Fruit fly (Drosophila melanogaster) whole organism, embryonic: Measurements from ENCODE around the gene Ask1.

ENCODE experiments used
- Atf-2 ChIP-seq: fragments of 200-800 bp; sonication (Bioruptor generic); optimal IDR thresholded peaks from 2 replicates; lab custom pipeline; 2016; ENCODE audit warnings: missing biosample characterization, missing genetic modification characterization
- Bgb ChIP-seq: fragments of 200-800 bp; sonication (Bioruptor generic); IDR thresholded peaks from 2 replicates; pipeline ENCODE4 v1.3.6; 2022; ENCODE audit warnings: missing biosample characterization, missing genetic modification characterization; ENCODE audit not compliant: partially characterized antibody
- CG10366 ChIP-seq: fragments of 200-800 bp; sonication (Bioruptor generic); IDR thresholded peaks from 2 replicates; pipeline ENCODE4 v1.3.6; 2022; ENCODE audit warnings: missing biosample characterization, missing genetic modification characterization
- CG10462 ChIP-seq: fragments of 200-800 bp; sonication (Bioruptor generic); optimal IDR thresholded peaks from 2 replicates; lab custom pipeline; 2016; ENCODE audit warnings: missing biosample characterization, missing genetic modification characterization
- CG10543 ChIP-seq: fragments of 200-800 bp; sonication (Bioruptor generic); optimal IDR thresholded peaks from 3 replicates; lab custom pipeline; 2017; ENCODE audit warnings: missing biosample characterization, mild to moderate bottlenecking, missing genetic modification characterization, moderate library complexity
- CG12299 ChIP-seq: fragments of 200-800 bp; sonication (Bioruptor generic); optimal IDR thresholded peaks from 2 replicates; lab custom pipeline; 2018; ENCODE audit warnings: missing biosample characterization, mild to moderate bottlenecking, missing genetic modification characterization
- CG1233 ChIP-seq: fragments of 200-800 bp; sonication (Bioruptor generic); optimal IDR thresholded peaks from 4 replicates; lab custom pipeline; 2018; ENCODE audit warnings: missing biosample characterization, mild to moderate bottlenecking, missing genetic modification characterization
- CG13424 ChIP-seq: fragments of 200-800 bp; sonication (Bioruptor generic); optimal IDR thresholded peaks from 2 replicates; lab custom pipeline; 2019; ENCODE audit warnings: missing biosample characterization, mild to moderate bottlenecking, missing genetic modification characterization, moderate library complexity
- CG14050 ChIP-seq: fragments of 200-800 bp; sonication (Bioruptor generic); IDR thresholded peaks from 3 replicates; pipeline ENCODE4 v1.3.6; 2022; ENCODE audit warnings: missing biosample characterization, missing genetic modification characterization
- CG15011 ChIP-seq: fragments of 200-800 bp; sonication (Bioruptor generic); optimal IDR thresholded peaks from 3 replicates; lab custom pipeline; 2018; ENCODE audit warnings: missing biosample characterization, mild to moderate bottlenecking, missing genetic modification characterization
- CG15514 ChIP-seq: fragments of 200-800 bp; sonication (Bioruptor generic); optimal IDR thresholded peaks from 3 replicates; lab custom pipeline; 2017; ENCODE audit warnings: missing biosample characterization, missing genetic modification characterization, mild to moderate bottlenecking, moderate library complexity, missing genetic modification reagents
- CG15696 ChIP-seq: fragments of 200-800 bp; sonication (Bioruptor generic); optimal IDR thresholded peaks from 2 replicates; lab custom pipeline; 2019; ENCODE audit warnings: missing biosample characterization, mild to moderate bottlenecking, missing genetic modification characterization, moderate library complexity
- CG2120 ChIP-seq: fragments of 200-800 bp; sonication (Bioruptor generic); optimal IDR thresholded peaks from 3 replicates; lab custom pipeline; 2016; ENCODE audit warnings: missing biosample characterization, missing genetic modification characterization
- CG31224 ChIP-seq: fragments of 200-800 bp; sonication (Bioruptor generic); IDR thresholded peaks from 2 replicates; pipeline ENCODE4 v1.3.6; 2022; ENCODE audit warnings: missing biosample characterization, missing genetic modification characterization
- CG34224 ChIP-seq: fragments of 200-800 bp; sonication (Bioruptor generic); IDR thresholded peaks from 3 replicates; pipeline ENCODE4 v1.3.6; 2022; ENCODE audit warnings: missing biosample characterization, missing genetic modification characterization; ENCODE audit not compliant: partially characterized antibody
- CG6813 ChIP-seq: fragments of 200-800 bp; sonication (Bioruptor generic); optimal IDR thresholded peaks from 2 replicates; lab custom pipeline; 2017; ENCODE audit warnings: missing biosample characterization, missing genetic modification characterization, mild to moderate bottlenecking, moderate library complexity, missing genetic modification reagents
- CG6854 ChIP-seq: fragments of 200-800 bp; sonication (Bioruptor generic); optimal IDR thresholded peaks from 3 replicates; lab custom pipeline; 2017; ENCODE audit warnings: missing biosample characterization, mild to moderate bottlenecking, missing genetic modification characterization
- CG8924 ChIP-seq: fragments of 200-800 bp; optimal IDR thresholded peaks from 3 replicates; lab custom pipeline; 2019; ENCODE audit warnings: missing biosample characterization, mild to moderate bottlenecking, missing genetic modification characterization, moderate library complexity
- CG9817 ChIP-seq: fragments of 200-800 bp; sonication (Bioruptor generic); optimal IDR thresholded peaks from 2 replicates; lab custom pipeline; 2018; ENCODE audit warnings: missing biosample characterization, mild to moderate bottlenecking, missing genetic modification characterization, moderate library complexity
- CrebB ChIP-seq: fragments of 200-800 bp; sonication (Bioruptor generic); optimal IDR thresholded peaks from 3 replicates; lab custom pipeline; 2018; ENCODE audit warnings: missing biosample characterization, mild to moderate bottlenecking, missing genetic modification characterization
- Hmx ChIP-seq: fragments of 200-800 bp; sonication (Bioruptor generic); optimal IDR thresholded peaks from 2 replicates; lab custom pipeline; 2016; ENCODE audit warnings: missing biosample characterization, missing genetic modification characterization
- Jarid2 ChIP-seq: fragments of 200-800 bp; sonication (Bioruptor generic); optimal IDR thresholded peaks from 3 replicates; lab custom pipeline; 2017; ENCODE audit warnings: mild to moderate bottlenecking, missing biosample characterization, missing genetic modification reagents, missing genetic modification characterization
- Max ChIP-seq: fragments of 200-800 bp; sonication (Bioruptor generic); optimal IDR thresholded peaks from 2 replicates; lab custom pipeline; 2016; ENCODE audit warnings: missing biosample characterization, mild to moderate bottlenecking, missing genetic modification characterization
- Opbp ChIP-seq: fragments of 200-800 bp; sonication (Bioruptor generic); IDR thresholded peaks from 3 replicates; pipeline ENCODE4 v1.3.6; 2022; ENCODE audit warnings: missing biosample characterization, missing genetic modification characterization; ENCODE audit not compliant: partially characterized antibody
- Optix ChIP-seq: fragments of 200-800 bp; sonication (Bioruptor generic); IDR thresholded peaks from 3 replicates; pipeline ENCODE4 v1.3.6; 2022; ENCODE audit warnings: missing biosample characterization, missing genetic modification characterization
- Ptx1 ChIP-seq: fragments of 200-800 bp; sonication (Bioruptor generic); IDR thresholded peaks from 2 replicates; pipeline ENCODE4 v1.3.6; 2022; ENCODE audit warnings: missing biosample characterization, missing genetic modification characterization
- Taf1 ChIP-seq: fragments of 200-800 bp; sonication (Bioruptor generic); IDR thresholded peaks from 2 replicates; pipeline ENCODE4 v1.3.6; 2022; ENCODE audit warnings: missing biosample characterization, missing genetic modification characterization
- YL-1 ChIP-seq: fragments of 200-800 bp; sonication (Bioruptor generic); optimal IDR thresholded peaks from 3 replicates; lab custom pipeline; 2017; ENCODE audit warnings: missing biosample characterization, mild to moderate bottlenecking, missing genetic modification characterization
- az2 ChIP-seq: fragments of 200-800 bp; sonication (Bioruptor generic); optimal IDR thresholded peaks from 3 replicates; lab custom pipeline; 2016; ENCODE audit warnings: missing biosample characterization, missing genetic modification characterization
- ci ChIP-seq: fragments of 200-800 bp; sonication (Bioruptor generic); IDR thresholded peaks from 3 replicates; pipeline ENCODE4 v1.3.6; 2022; ENCODE audit warnings: missing biosample characterization, missing genetic modification characterization
- dpn ChIP-seq, 2 experiments: fragments of 200-800 bp; sonication (Bioruptor generic); optimal IDR thresholded peaks; 3 replicates each; lab custom pipeline; 2016; ENCODE audit warnings: missing biosample characterization in 2 of 2, missing genetic modification characterization in 2 of 2
- dysf ChIP-seq: fragments of 200-800 bp; sonication (Bioruptor generic); IDR thresholded peaks from 3 replicates; pipeline ENCODE4 v1.3.6; 2022; ENCODE audit warnings: missing biosample characterization, missing genetic modification characterization
- esg ChIP-seq: fragments of 200-800 bp; sonication (Bioruptor generic); conservative IDR thresholded peaks from 2 replicates; pipeline ENCODE4 v1.3.6; 2022; ENCODE audit warnings: missing biosample characterization, missing genetic modification characterization
- gem ChIP-seq: fragments of 200-800 bp; sonication (Bioruptor generic); optimal IDR thresholded peaks from 2 replicates; lab custom pipeline; 2019; ENCODE audit warnings: missing biosample characterization, mild to moderate bottlenecking, missing genetic modification characterization, moderate library complexity
- gro ChIP-seq: fragments of 200-800 bp; sonication (Bioruptor generic); optimal IDR thresholded peaks from 2 replicates; lab custom pipeline; 2016; ENCODE audit warnings: missing biosample characterization, missing genetic modification characterization
- ind ChIP-seq: fragments of 200-800 bp; sonication (Bioruptor generic); optimal IDR thresholded peaks from 3 replicates; lab custom pipeline; 2016; ENCODE audit warnings: missing biosample characterization, missing genetic modification characterization
- insv ChIP-seq, 2 experiments: fragments of 200-800 bp; sonication (Bioruptor generic); optimal IDR thresholded peaks; 3 replicates each; lab custom pipeline; 2016 to 2018; ENCODE audit warnings: missing biosample characterization in 2 of 2, missing genetic modification characterization in 2 of 2
- nerfin-1 ChIP-seq: fragments of 200-800 bp; sonication (Bioruptor generic); optimal IDR thresholded peaks from 3 replicates; lab custom pipeline; 2019; ENCODE audit warnings: missing biosample characterization, mild to moderate bottlenecking, missing genetic modification characterization, moderate library complexity
- pzg ChIP-seq: fragments of 200-800 bp; sonication (Bioruptor generic); optimal IDR thresholded peaks from 3 replicates; lab custom pipeline; 2018; ENCODE audit warnings: missing biosample characterization, mild to moderate bottlenecking, missing genetic modification characterization, moderate library complexity
- run ChIP-seq: fragments of 200-800 bp; sonication (Bioruptor generic); optimal IDR thresholded peaks from 3 replicates; lab custom pipeline; 2018; ENCODE audit warnings: missing biosample characterization, mild to moderate bottlenecking, missing genetic modification characterization
- seq ChIP-seq: fragments of 200-800 bp; sonication (Bioruptor generic); IDR thresholded peaks from 2 replicates; pipeline ENCODE4 v1.3.6; 2022; ENCODE audit warnings: missing biosample characterization, missing genetic modification characterization
- shn ChIP-seq: fragments of 200-800 bp; sonication (Bioruptor generic); optimal IDR thresholded peaks from 3 replicates; lab custom pipeline; 2016; ENCODE audit warnings: missing biosample characterization, missing genetic modification characterization
- sim ChIP-seq: fragments of 200-800 bp; sonication (Bioruptor generic); IDR thresholded peaks from 2 replicates; pipeline ENCODE4 v1.3.6; 2022; ENCODE audit warnings: missing biosample characterization, missing genetic modification characterization
- sisA ChIP-seq: fragments of 200-800 bp; sonication (Bioruptor generic); IDR thresholded peaks from 2 replicates; pipeline ENCODE4 v1.3.6; 2022; ENCODE audit warnings: missing biosample characterization, missing genetic modification characterization
- sqz ChIP-seq: fragments of 200-800 bp; sonication (Bioruptor generic); optimal IDR thresholded peaks from 3 replicates; lab custom pipeline; 2018; ENCODE audit warnings: missing biosample characterization, mild to moderate bottlenecking, missing genetic modification characterization
- sr ChIP-seq: fragments of 200-800 bp; sonication (Bioruptor generic); IDR thresholded peaks from 3 replicates; pipeline ENCODE4 v1.3.6; 2022; ENCODE audit warnings: missing biosample characterization, missing genetic modification characterization
- tgo ChIP-seq: fragments of 200-800 bp; sonication (Bioruptor generic); IDR thresholded peaks from 3 replicates; pipeline ENCODE4 v1.3.6; 2022; ENCODE audit warnings: missing biosample characterization, missing genetic modification characterization
- tin ChIP-seq: fragments of 200-800 bp; sonication (Bioruptor generic); optimal IDR thresholded peaks from 3 replicates; lab custom pipeline; 2016; ENCODE audit warnings: missing biosample characterization, missing genetic modification characterization
- tio ChIP-seq: fragments of 200-800 bp; sonication (Bioruptor generic); optimal IDR thresholded peaks from 2 replicates; lab custom pipeline; 2017; ENCODE audit warnings: missing biosample characterization, missing genetic modification characterization, inconsistent platforms

Ask1 gene

DNA sequence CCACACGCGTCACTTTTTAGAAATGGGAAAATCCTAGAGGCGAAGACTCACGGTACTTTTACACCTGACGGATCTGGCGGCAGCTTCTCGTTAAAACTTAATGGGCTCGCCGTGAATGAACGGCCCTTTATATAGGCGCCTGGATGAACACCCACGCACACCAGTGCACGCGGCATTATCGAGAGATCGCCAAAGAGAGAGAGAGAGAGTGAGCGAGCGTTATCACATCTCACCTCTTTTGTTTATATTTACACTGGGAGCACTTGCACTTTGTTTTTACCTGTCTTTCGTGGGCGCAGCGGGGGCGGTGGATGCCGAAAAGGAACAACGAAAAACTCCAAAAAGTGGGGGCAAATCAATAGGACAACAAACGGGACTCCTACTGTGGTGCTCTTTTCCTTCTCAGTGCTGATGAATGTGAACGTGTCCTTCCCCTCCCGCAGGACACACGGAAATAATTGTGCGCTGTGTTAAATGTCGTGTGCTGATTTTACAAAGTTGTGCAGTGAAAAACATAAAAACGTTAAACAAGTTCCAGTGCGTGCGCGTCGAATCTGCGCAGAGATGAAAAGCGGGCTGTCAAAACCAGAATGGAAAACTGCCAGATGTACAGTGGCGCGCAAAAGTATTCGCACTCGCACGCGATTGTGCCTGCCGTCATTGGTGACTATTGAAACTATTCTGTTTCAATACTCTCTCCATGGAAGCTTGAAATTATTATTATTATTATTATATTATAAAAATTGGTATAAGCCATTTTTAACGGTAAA, 4.2 kb upstream of the Ask1 start, which contains the start of gene Mrp5 (continued):
- TF ChIP-seq dpn (GFP tag; optimal IDR thresholded peaks at IDR 0.05; lab: Kevin White, UChicago) (peak; percentile 26 to 46), Optix (peak; percentile 61; the same call in 2 of the 3 replicates), CG34224 (GFP tag; lab: Robert Waterston, UW) (0 out of 3 replicates have a peak, but pooled peaks have one; percentile 15), CG10462 (GFP tag; lab: Kevin White, UChicago) (no peak), CG15514 (GFP tag; lab: Kevin White, UChicago) (peak; percentile 32), CG12299 (tag; lab: Kevin White, UChicago) (no peak), CG10543 (GFP tag; lab: Kevin White, UChicago) (no peak), tgo (GFP tag; lab: Robert Waterston, UW) (peak; percentile 63), CG31224 (GFP tag; lab: Robert Waterston, UW) (peak; percentile 47), tin (GFP tag; lab: Kevin White, UChicago) (peak; percentile 32), seq (GFP tag; lab: Robert Waterston, UW) (no peak), run (no peak), Opbp (no peak), sr (GFP tag; lab: Robert Waterston, UW) (peak; percentile 91), Atf-2 (GFP tag; lab: Kevin White, UChicago) (no peak), Bgb (GFP tag; lab: Robert Waterston, UW) (0 out of 2 replicates have a peak, but pooled peaks have one; percentile 36), pzg (GFP tag; lab: Kevin White, UChicago) (peak; percentile 8), esg (peak; percentile 26; the same call in 1 of the 2 replicates), gem (tag; lab: Kevin White, UChicago) (peak; percentile 57), insv (GFP tag; optimal IDR thresholded peaks at IDR 0.05; lab: Kevin White, UChicago) (no peak), CG9817 (tag; lab: Kevin White, UChicago) (peak; percentile 36), Ptx1 (GFP tag; lab: Robert Waterston, UW) (peak; percentile 52), az2 (GFP tag; lab: Kevin White, UChicago) (peak; percentile 40), Hmx (GFP tag; lab: Kevin White, UChicago) (no peak), CG10366 (GFP tag; lab: Robert Waterston, UW) (peak; percentile 69), shn (GFP tag; lab: Kevin White, UChicago) (no peak), CrebB (peak; percentile 21), CG2120 (peak; percentile 42), sim (0 out of 2 replicates have a peak, but pooled peaks have one; percentile 49), CG1233 (GFP tag; lab: Kevin White, UChicago) (no peak), ci (peak; percentile 76), CG15011 (no peak), CG6854 (GFP tag; lab: Kevin White, UChicago) (peak; percentile 12), Jarid2 (peak; percentile 52), ind (GFP tag; lab: Kevin White, UChicago) (peak; percentile 38), sisA (GFP tag; lab: Robert Waterston, UW) (peak; percentile 66), sqz (GFP tag; lab: Kevin White, UChicago) (no peak), dysf (peak; percentile 52; the same call in 1 of the 3 replicates), tio (GFP tag; lab: Kevin White, UChicago) (peak; percentile 20), CG15696 (tag; lab: Kevin White, UChicago) (no peak), CG13424 (peak; percentile 26), CG14050 (GFP tag; lab: Robert Waterston, UW) (peak; percentile 18; the same call in 1 of the 3 replicates), gro (GFP tag; lab: Kevin White, UChicago) (peak; percentile 24), Taf1 (GFP tag; lab: Robert Waterston, UW) (no peak), YL-1 (GFP tag; lab: Kevin White, UChicago) (no peak), nerfin-1 (tag; lab: Kevin White, UChicago) (no peak), CG8924 (peak; percentile 13), Max (GFP tag; lab: Kevin White, UChicago) (no peak), CG6813 (GFP tag; lab: Kevin White, UChicago) (peak; percentile 35)
